Worm (Caenorhabditis elegans): ENCODE results near the gene W02H3.3.

ce11 chrX:11047183-11047582, 50.8 kb downstream of the W02H3.3 start, which contains the start of gene clc-1:
- TF ChIP-seq nhr-28 (tag; optimal IDR thresholded peaks at IDR 0.05) (no peak), nhr-11 (tag; optimal IDR thresholded peaks at IDR 0.05) (no peak), unc-39 (tag; optimal IDR thresholded peaks at IDR 0.05) (no peak), daf-12 (tag; optimal IDR thresholded peaks at IDR 0.05) (no peak)
